Worm (Caenorhabditis elegans): ENCODE data around the gene sel-10.

DNA sequence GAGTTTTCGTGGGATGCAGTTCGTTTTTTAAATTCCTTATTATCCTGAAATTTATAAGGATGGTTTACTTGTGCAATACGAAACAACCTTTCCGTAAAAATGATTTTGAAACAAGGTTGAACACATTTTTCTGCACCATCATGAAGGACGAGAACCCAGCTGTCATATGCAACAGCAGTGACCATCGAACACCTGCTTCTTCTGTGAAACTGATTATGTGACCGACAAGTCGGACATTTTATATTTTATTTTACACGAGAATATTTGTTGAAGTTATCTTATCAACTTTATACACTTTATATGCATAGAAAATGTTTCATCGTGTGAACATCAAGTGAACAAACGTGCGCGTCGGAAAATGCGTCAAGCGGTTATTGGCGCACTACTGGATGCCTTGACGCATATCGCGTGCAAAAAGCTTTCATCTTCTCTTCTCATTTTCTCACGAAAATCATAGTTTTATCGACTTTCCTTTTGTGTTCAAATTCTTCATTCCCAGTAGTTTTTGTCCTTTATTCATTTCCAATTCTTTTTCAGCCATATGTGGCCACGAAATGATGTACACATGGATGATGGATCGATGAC, at the start of gene sel-10:
- TF ChIP-seq lin-39 (tag; optimal IDR thresholded peaks at IDR 0.05) (no peak), nhr-23 (tag; optimal IDR thresholded peaks at IDR 0.05) (no peak), snpc-4 (tag; optimal IDR thresholded peaks at IDR 0.05) (peak; percentile 41), R02D3.7 (tag; optimal IDR thresholded peaks at IDR 0.05) (no peak), unc-62 (GFP tag; optimal IDR thresholded peaks at IDR 0.05) (no peak)
